Fruit fly (Drosophila melanogaster) whole organism, adult: ENCODE results near the gene Pomp.

ENCODE experiments used
- CG11617 ChIP-seq: fragments of 200-800 bp; sonication (Bioruptor generic); optimal IDR thresholded peaks from 2 replicates; lab custom pipeline; 2017; ENCODE audit warnings: mild to moderate bottlenecking, missing biosample characterization, missing genetic modification reagents, missing genetic modification characterization
- CG1620 ChIP-seq: fragments of 200-800 bp; sonication (Bioruptor generic); optimal IDR thresholded peaks from 2 replicates; lab custom pipeline; 2016; ENCODE audit warnings: missing biosample characterization, missing genetic modification characterization
- CG33017 ChIP-seq: fragments of 200-800 bp; sonication (Bioruptor generic); optimal IDR thresholded peaks from 2 replicates; lab custom pipeline; 2018; ENCODE audit warnings: missing biosample characterization, mild to moderate bottlenecking, missing genetic modification characterization, moderate library complexity
- CG7045 ChIP-seq: fragments of 200-800 bp; sonication (Bioruptor generic); optimal IDR thresholded peaks from 2 replicates; lab custom pipeline; 2017; ENCODE audit warnings: missing biosample characterization, mild to moderate bottlenecking, missing genetic modification characterization
- Clk ChIP-seq: fragments of 200-800 bp; sonication (Bioruptor generic); optimal IDR thresholded peaks from 2 replicates; lab custom pipeline; 2017; ENCODE audit warnings: missing biosample characterization, missing genetic modification characterization
- Hr96 ChIP-seq: fragments of 200-800 bp; sonication (Bioruptor generic); optimal IDR thresholded peaks from 2 replicates; lab custom pipeline; 2016; ENCODE audit warnings: missing biosample characterization, missing genetic modification characterization
- bab1 ChIP-seq: fragments of 200-800 bp; sonication (Bioruptor generic); optimal IDR thresholded peaks from 3 replicates; lab custom pipeline; 2019; ENCODE audit warnings: missing biosample characterization, mild to moderate bottlenecking, missing genetic modification characterization, moderate library complexity
- cnc ChIP-seq, 2 experiments: fragments of >200 bp; optimal IDR thresholded peaks; 2 replicates each; lab custom pipeline; 2017
- kay ChIP-seq: fragments of 200-800 bp; sonication (Bioruptor generic); peaks from one replicate; lab custom pipeline; 2016; ENCODE audit warnings: missing biosample characterization, missing genetic modification characterization, borderline replicate concordance
- ovo ChIP-seq: fragments of 200-800 bp; sonication (Bioruptor generic); optimal IDR thresholded peaks from 2 replicates; lab custom pipeline; 2016; ENCODE audit warnings: missing biosample characterization, missing genetic modification characterization
- pad ChIP-seq: fragments of 200-800 bp; sonication (Bioruptor generic); optimal IDR thresholded peaks from 3 replicates; lab custom pipeline; 2017; ENCODE audit warnings: missing biosample characterization, missing genetic modification characterization, mild to moderate bottlenecking, moderate library complexity, missing genetic modification reagents
- tj ChIP-seq: fragments of 200-800 bp; sonication (Bioruptor generic); optimal IDR thresholded peaks from 3 replicates; lab custom pipeline; 2017; ENCODE audit warnings: missing biosample characterization, mild to moderate bottlenecking, missing genetic modification characterization, moderate library complexity

DNA sequence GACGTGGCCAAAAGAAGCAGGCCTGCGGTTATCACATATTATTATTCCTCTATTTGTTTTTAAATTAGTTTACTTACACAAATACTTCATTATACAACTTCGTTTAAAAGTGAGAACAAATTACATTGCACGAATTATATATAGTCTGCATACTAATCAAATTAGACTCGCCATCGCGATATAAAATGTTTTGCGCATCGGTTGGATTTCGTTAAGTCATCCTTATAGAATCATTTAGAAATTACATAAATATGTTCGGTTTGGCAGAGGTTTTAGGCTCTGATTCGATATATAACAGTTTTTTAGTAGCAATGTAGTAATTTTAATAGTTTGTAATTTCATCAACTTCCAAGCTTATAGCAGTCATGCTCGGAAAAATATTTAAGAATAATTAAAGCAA lies 50.4 kb downstream of the Pomp start, which contains the start of gene Spn38F:
- TF ChIP-seq pad (no peak), cnc (optimal IDR thresholded peaks at IDR 0.05; lab: Kevin White, UChicago) (no peak), Hr96 (no peak), Clk (GFP tag; lab: Kevin White, UChicago) (no peak), kay (GFP tag; lab: Kevin White, UChicago) (no peak), CG1620 (GFP tag; lab: Kevin White, UChicago) (no peak), ovo (GFP tag; lab: Kevin White, UChicago) (no peak), bab1 (GFP tag; lab: Kevin White, UChicago) (no peak), CG33017 (tag; lab: Kevin White, UChicago) (no peak), CG11617 (GFP tag; lab: Kevin White, UChicago) (no peak), CG7045 (GFP tag; lab: Kevin White, UChicago) (no peak), tj (GFP tag; lab: Kevin White, UChicago) (no peak)
